Worm (Caenorhabditis elegans) whole organism, young adult: Measurements from ENCODE around the gene F54H5.14.

Experiments used
- B0035.1 ChIP-seq: sonication (generic microtip); optimal IDR thresholded peaks from 2 replicates; lab custom pipeline; 2016; ENCODE audit warnings: missing genetic modification characterization, mild to moderate bottlenecking, missing compliant biosample characterization, missing genotype, missing genetic modification reagents
- F52B5.7 ChIP-seq: sonication (generic microtip); optimal IDR thresholded peaks from 2 replicates; lab custom pipeline; 2016; ENCODE audit warnings: mild to moderate bottlenecking, missing genetic modification characterization, missing compliant biosample characterization
- hmg-1.2 ChIP-seq: fragments of 200-800 bp; sonication (Bioruptor generic); IDR thresholded peaks from 2 replicates; pipeline ENCODE4 v1.3.6; 2022; ENCODE audit warnings: missing genetic modification reagents, missing genetic modification characterization, missing compliant biosample characterization
- hrde-1 ChIP-seq: sonication (generic microtip); optimal IDR thresholded peaks from 2 replicates; lab custom pipeline; 2016; ENCODE audit warnings: missing genetic modification characterization, mild to moderate bottlenecking, missing compliant biosample characterization, moderate library complexity, missing genotype, missing genetic modification reagents, borderline replicate concordance
- nhr-80 ChIP-seq: sonication (generic microtip); optimal IDR thresholded peaks from 2 replicates; lab custom pipeline; 2016; ENCODE audit warnings: missing genetic modification characterization, missing compliant biosample characterization
- tbx-9 ChIP-seq: sonication (generic microtip); optimal IDR thresholded peaks from 2 replicates; lab custom pipeline; 2016; ENCODE audit warnings: borderline replicate concordance, missing genetic modification characterization, inconsistent platforms, missing compliant biosample characterization

DNA sequence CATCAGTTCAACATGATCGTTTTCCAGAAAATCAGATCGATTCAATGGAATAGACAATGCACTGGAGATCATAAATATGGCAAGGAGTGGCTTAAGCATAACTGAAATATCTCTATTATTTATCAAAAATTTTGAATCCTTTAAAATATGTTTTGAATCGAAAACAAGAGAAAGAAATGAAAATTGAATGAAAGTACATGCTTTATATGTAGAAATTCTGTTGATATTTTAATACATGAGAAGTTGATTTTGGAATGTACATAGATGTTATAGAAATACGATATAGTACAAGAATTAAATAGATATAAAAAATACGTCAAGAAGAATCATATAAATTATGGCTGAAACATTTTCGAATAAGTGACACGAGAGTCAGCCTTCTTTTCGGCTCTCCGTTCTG is 33.0 kb downstream of the F54H5.14 start, which contains the start of gene C56C10.9:
- TF ChIP-seq nhr-80 (tag; lab: Kevin White, UChicago) (no peak), tbx-9 (no peak), hmg-1.2 (GFP tag; lab: Robert Waterston, UW) (no peak), hrde-1 (tag; lab: Kevin White, UChicago) (no peak), B0035.1 (tag; lab: Kevin White, UChicago) (no peak), F52B5.7 (no peak)
